Worm (Caenorhabditis elegans) whole organism, young adult: ENCODE results near the gene phyh-1.
"Not testable (repeated sequence)": the region's sequence is repeated elsewhere in the genome, so short reads cannot be mapped to it uniquely, and the experiment has no call there.

ENCODE experiments used
- B0261.1 ChIP-seq: sonication (generic microtip); optimal IDR thresholded peaks from 2 replicates; lab custom pipeline; 2016; ENCODE audit warnings: mild to moderate bottlenecking, missing genetic modification characterization, moderate library complexity, missing compliant biosample characterization
- D2030.7 ChIP-seq: fragments of 200-800 bp; sonication (Bioruptor generic); IDR thresholded peaks from 2 replicates; pipeline ENCODE4 v1.3.6; 2022; ENCODE audit warnings: missing genetic modification reagents, missing genetic modification characterization, missing compliant biosample characterization
- F23B12.7 ChIP-seq: sonication (generic microtip); optimal IDR thresholded peaks from 2 replicates; lab custom pipeline; 2017; ENCODE audit warnings: missing genetic modification characterization, mild to moderate bottlenecking, missing compliant biosample characterization, antibody characterized with exemption, moderate library complexity; ENCODE audit not compliant: insufficient read depth
- F49E8.2 ChIP-seq: sonication (generic microtip); optimal IDR thresholded peaks from 3 replicates; lab custom pipeline; 2017; ENCODE audit warnings: missing genetic modification characterization, mild to moderate bottlenecking, missing compliant biosample characterization, antibody characterized with exemption, moderate library complexity; ENCODE audit not compliant: insufficient read depth
- F57A8.1 ChIP-seq: fragments of 200-800 bp; sonication (Bioruptor generic); optimal IDR thresholded peaks from 2 replicates; lab custom pipeline; 2018; ENCODE audit warnings: mild to moderate bottlenecking, missing genetic modification characterization, moderate library complexity, missing compliant biosample characterization
- Y53G8AR.9 ChIP-seq: fragments of 200-800 bp; sonication (Bioruptor generic); conservative IDR thresholded peaks from 2 replicates; pipeline ENCODE4 v1.3.6; 2022; ENCODE audit warnings: missing genetic modification reagents, missing genetic modification characterization, missing compliant biosample characterization
- ZK185.1 ChIP-seq: sonication (generic microtip); optimal IDR thresholded peaks from 2 replicates; lab custom pipeline; 2016; ENCODE audit warnings: mild to moderate bottlenecking, missing genetic modification characterization, missing compliant biosample characterization; ENCODE audit not compliant: poor library complexity, severe bottlenecking
- athp-1 ChIP-seq: sonication (generic microtip); optimal IDR thresholded peaks from 2 replicates; lab custom pipeline; 2017; ENCODE audit warnings: mild to moderate bottlenecking, missing genetic modification characterization, missing compliant biosample characterization
- attf-3 ChIP-seq: fragments of 200-800 bp; sonication (Bioruptor generic); conservative IDR thresholded peaks from 2 replicates; pipeline ENCODE4 v1.3.6; 2022; ENCODE audit warnings: missing genetic modification reagents, missing genetic modification characterization, missing compliant biosample characterization
- attf-6 ChIP-seq: fragments of 200-800 bp; sonication (Bioruptor generic); IDR thresholded peaks from 2 replicates; pipeline ENCODE4 v1.3.6; 2022; ENCODE audit warnings: missing genetic modification reagents, missing genetic modification characterization, missing compliant biosample characterization
- ccch-3 ChIP-seq: fragments of 200-800 bp; sonication (Bioruptor generic); optimal IDR thresholded peaks from 2 replicates; lab custom pipeline; 2018; ENCODE audit warnings: mild to moderate bottlenecking, missing genetic modification characterization, missing compliant biosample characterization
- ceh-58 ChIP-seq: fragments of 200-800 bp; sonication (Bioruptor generic); IDR thresholded peaks from 2 replicates; pipeline ENCODE4 v1.3.6; 2022; ENCODE audit warnings: missing genetic modification characterization, missing compliant biosample characterization
- dox-1 ChIP-seq: fragments of 200-800 bp; sonication (Bioruptor generic); IDR thresholded peaks from 2 replicates; pipeline ENCODE4 v1.3.6; 2022; ENCODE audit warnings: missing genetic modification reagents, missing genetic modification characterization, missing compliant biosample characterization
- egrh-3 ChIP-seq: fragments of 200-800 bp; sonication (Bioruptor generic); IDR thresholded peaks from 2 replicates; pipeline ENCODE4 v1.3.6; 2022; ENCODE audit warnings: missing genetic modification reagents, missing genetic modification characterization, missing compliant biosample characterization
- ekl-4 ChIP-seq: fragments of 200-800 bp; sonication (Bioruptor generic); IDR thresholded peaks from 2 replicates; pipeline ENCODE4 v1.3.6; 2022; ENCODE audit warnings: missing genetic modification reagents, missing genetic modification characterization, missing compliant biosample characterization
- ets-4 ChIP-seq: fragments of 200-800 bp; sonication (Bioruptor generic); optimal IDR thresholded peaks from 2 replicates; lab custom pipeline; 2018; ENCODE audit warnings: mild to moderate bottlenecking, missing genetic modification characterization, missing compliant biosample characterization
- hlh-26 ChIP-seq: fragments of 200-800 bp; sonication (Bioruptor generic); conservative IDR thresholded peaks from 2 replicates; pipeline ENCODE4 v1.3.6; 2022; ENCODE audit warnings: missing genetic modification reagents, missing genetic modification characterization, missing compliant biosample characterization
- hmg-1.2 ChIP-seq: fragments of 200-800 bp; sonication (Bioruptor generic); IDR thresholded peaks from 2 replicates; pipeline ENCODE4 v1.3.6; 2022; ENCODE audit warnings: missing genetic modification reagents, missing genetic modification characterization, missing compliant biosample characterization
- hrde-1 ChIP-seq: sonication (generic microtip); optimal IDR thresholded peaks from 2 replicates; lab custom pipeline; 2016; ENCODE audit warnings: missing genetic modification characterization, mild to moderate bottlenecking, missing compliant biosample characterization, moderate library complexity, missing genotype, missing genetic modification reagents, borderline replicate concordance
- hsf-1 ChIP-seq: fragments of 200-800 bp; sonication (Bioruptor generic); IDR thresholded peaks from 2 replicates; pipeline ENCODE4 v1.3.6; 2022; ENCODE audit warnings: missing genetic modification reagents, missing genetic modification characterization, missing compliant biosample characterization
- lir-1 ChIP-seq: fragments of 200-800 bp; sonication (Bioruptor generic); conservative IDR thresholded peaks from 2 replicates; pipeline ENCODE4 v1.3.6; 2022; ENCODE audit warnings: missing genetic modification reagents, missing genetic modification characterization, missing compliant biosample characterization
- madf-6 ChIP-seq: fragments of 200-800 bp; sonication (Bioruptor generic); IDR thresholded peaks from 2 replicates; pipeline ENCODE4 v1.3.6; 2022; ENCODE audit warnings: missing genetic modification reagents, missing genetic modification characterization, missing compliant biosample characterization
- mcd-1 ChIP-seq: fragments of 200-800 bp; sonication (Bioruptor generic); IDR thresholded peaks from 2 replicates; pipeline ENCODE4 v1.3.6; 2022; ENCODE audit warnings: missing genetic modification reagents, missing genetic modification characterization, missing compliant biosample characterization
- mes-4 ChIP-seq: sonication (generic microtip); optimal IDR thresholded peaks from 2 replicates; lab custom pipeline; 2016; ENCODE audit warnings: missing genotype, missing genetic modification characterization, missing compliant biosample characterization
- mxl-1 ChIP-seq: sonication (generic microtip); optimal IDR thresholded peaks from 2 replicates; lab custom pipeline; 2016; ENCODE audit warnings: missing genetic modification characterization, missing compliant biosample characterization
- nhr-80 ChIP-seq: sonication (generic microtip); optimal IDR thresholded peaks from 2 replicates; lab custom pipeline; 2016; ENCODE audit warnings: missing genetic modification characterization, missing compliant biosample characterization
- nhr-90 ChIP-seq: sonication (generic microtip); optimal IDR thresholded peaks from 2 replicates; lab custom pipeline; 2016; ENCODE audit warnings: missing genotype, mild to moderate bottlenecking, missing genetic modification characterization, missing compliant biosample characterization
- pbrm-1 ChIP-seq: fragments of 200-800 bp; sonication (Bioruptor generic); IDR thresholded peaks from 2 replicates; pipeline ENCODE4 v1.3.6; 2022; ENCODE audit warnings: missing genetic modification reagents, missing genetic modification characterization, missing compliant biosample characterization
- rpc-1 ChIP-seq, 2 experiments: fragments of 150-350 bp in 1 of 2; sonication (generic microtip) in 1 of 2; optimal IDR thresholded peaks; 2 replicates each; lab custom pipeline; 2014 to 2018; ENCODE audit warnings: missing biosample characterization in 1 of 2, missing genetic modification characterization in 1 of 2, missing genetic modification reagents in 1 of 2, missing genotype in 1 of 2
- sdz-38 ChIP-seq: sonication (generic microtip); optimal IDR thresholded peaks from 2 replicates; lab custom pipeline; 2016; ENCODE audit warnings: missing genotype, missing genetic modification characterization, missing compliant biosample characterization
- sea-2 ChIP-seq: fragments of 200-800 bp; sonication (Bioruptor generic); IDR thresholded peaks from 2 replicates; pipeline ENCODE4 v1.3.6; 2022; ENCODE audit warnings: missing genetic modification characterization, missing compliant biosample characterization
- snpc-3.4 ChIP-seq: sonication (generic microtip); optimal IDR thresholded peaks from 2 replicates; lab custom pipeline; 2017; ENCODE audit warnings: missing genetic modification characterization, mild to moderate bottlenecking, missing compliant biosample characterization, antibody characterized with exemption, moderate library complexity, missing genotype, missing genetic modification reagents
- snpc-4 ChIP-seq, 5 experiments: fragments of 150-350 bp in 1 of 5; sonication (generic microtip) in 4 of 5; optimal IDR thresholded peaks; 2 replicates each; lab custom pipeline; 2014 to 2018; ENCODE audit warnings: missing genetic modification characterization in 5 of 5, missing biosample characterization in 3 of 5, antibody characterized with exemption in 2 of 5, mild to moderate bottlenecking in 2 of 5, missing compliant biosample characterization in 2 of 5, missing genotype in 2 of 5, moderate library complexity in 2 of 5, missing genetic modification reagents in 1 of 5
- sptf-2 ChIP-seq: fragments of 200-800 bp; sonication (Bioruptor generic); optimal IDR thresholded peaks from 2 replicates; lab custom pipeline; 2018; ENCODE audit warnings: mild to moderate bottlenecking, missing genetic modification characterization, missing compliant biosample characterization
- tbx-9 ChIP-seq: sonication (generic microtip); optimal IDR thresholded peaks from 2 replicates; lab custom pipeline; 2016; ENCODE audit warnings: borderline replicate concordance, missing genetic modification characterization, inconsistent platforms, missing compliant biosample characterization
- unc-62 ChIP-seq: fragments of 150-350 bp; optimal IDR thresholded peaks from 2 replicates; lab custom pipeline; 2014; ENCODE audit warnings: missing biosample characterization, missing genetic modification reagents, missing genetic modification characterization
- ztf-22 ChIP-seq: fragments of 200-800 bp; sonication (Bioruptor generic); optimal IDR thresholded peaks from 2 replicates; lab custom pipeline; 2018; ENCODE audit warnings: mild to moderate bottlenecking, missing genetic modification characterization, moderate library complexity, missing compliant biosample characterization

Gene phyh-1

DNA sequence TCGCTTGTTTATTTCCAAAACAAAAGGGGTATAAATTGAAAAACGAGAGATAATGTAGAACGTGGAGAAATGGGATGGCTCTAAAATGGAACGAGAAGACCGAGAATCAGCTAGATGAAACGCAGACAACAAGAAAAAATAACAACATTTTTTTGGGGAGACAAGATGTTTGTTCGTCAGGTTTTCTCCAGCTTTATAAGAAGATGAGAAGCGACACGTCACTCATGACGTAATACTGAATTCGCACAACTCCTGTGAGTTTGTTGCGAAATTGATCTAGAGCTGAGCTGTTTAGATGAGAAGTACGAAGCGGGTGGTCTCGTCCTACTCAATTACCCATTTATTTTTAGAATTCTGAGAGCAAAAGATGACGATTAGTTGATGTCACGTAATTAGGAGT lies 26.1 kb upstream of the phyh-1 start (continued):
- TF ChIP-seq mes-4 = no peak

DNA sequence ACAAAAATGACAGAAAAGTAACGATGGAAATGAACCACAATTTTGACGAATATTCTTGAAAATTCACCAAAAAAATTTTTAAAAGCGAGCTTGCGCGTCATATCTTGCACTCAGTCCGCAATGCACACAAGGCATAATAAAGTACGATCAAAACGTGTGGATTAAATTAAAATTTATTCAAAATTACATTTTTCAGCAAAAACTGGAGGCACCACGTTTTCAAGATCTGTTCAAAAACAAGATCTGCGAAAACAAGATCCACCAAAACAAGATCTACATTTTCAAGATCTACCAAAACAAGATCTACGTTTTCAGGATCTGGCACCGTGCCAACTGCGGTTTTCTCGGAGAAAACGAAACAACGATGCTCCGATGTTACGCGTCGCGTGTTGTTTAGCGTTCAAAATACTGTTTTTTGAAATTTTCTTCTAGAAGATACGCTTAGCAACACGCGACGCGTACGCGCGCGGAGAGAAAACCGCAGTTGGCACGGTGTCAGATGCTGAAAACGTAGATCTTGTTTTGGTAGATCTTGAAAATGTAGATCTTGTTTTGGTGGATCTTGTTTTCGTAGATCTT lies 25.4 kb upstream of the phyh-1 start:
- TF ChIP-seq hmg-1.2 (GFP tag; lab: Robert Waterston, UW) (peak; percentile 18; the same call in 1 of the 2 replicates), dox-1 (GFP tag; lab: Robert Waterston, UW) (peak; percentile 57), attf-3 (GFP tag; lab: Robert Waterston, UW) (peak; percentile 62), madf-6 (GFP tag; lab: Robert Waterston, UW) (peak; percentile 66), athp-1 (tag; lab: Kevin White, UChicago) (peak; percentile 3), hsf-1 (GFP tag; lab: Robert Waterston, UW) (peak; percentile 82), snpc-4 (tag; optimal IDR thresholded peaks at IDR 0.05; lab: Kevin White, UChicago) (peak in 1 of 4 experiments; percentile 59), D2030.7 (GFP tag; lab: Robert Waterston, UW) (peak; percentile 86)
- not testable (repeated sequence) for TF ChIP-seq snpc-4 (GFP tag; optimal IDR thresholded peaks at IDR 0.05; lab: Kevin White, UChicago)
- TF ChIP-seq, all 124 proteins: peak for 8; not testable (repeated sequence) for 116

DNA sequence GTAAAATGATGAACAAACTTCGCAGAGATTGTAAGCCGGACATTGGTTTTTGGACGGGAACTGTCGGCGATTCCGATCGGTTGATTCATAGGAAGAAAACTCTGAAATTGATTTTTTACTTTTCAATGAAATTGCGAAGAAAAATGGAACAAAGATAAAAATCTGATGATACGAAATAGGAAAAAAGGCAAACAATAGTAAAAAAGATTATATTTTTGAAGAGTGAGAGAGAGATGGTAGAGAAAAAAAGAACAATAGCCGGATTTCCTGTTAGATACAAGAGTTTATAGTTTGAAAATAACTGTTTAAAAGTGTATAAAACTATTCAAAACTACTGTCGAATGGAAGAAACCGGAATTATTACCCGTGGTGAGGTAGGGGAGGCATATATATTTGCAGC lies 24.9 kb upstream of the phyh-1 start, which contains the start of gene nra-1:
TSS of gene nra-1 (minus strand) at position 101 of the 400 bp plus-strand sequence.
- no peak for TF ChIP-seq F49E8.2
- no peak for TF ChIP-seq attf-6 (GFP tag; lab: Robert Waterston, UW)
- no peak for TF ChIP-seq snpc-4 (GFP tag; optimal IDR thresholded peaks at IDR 0.05; lab: Kevin White, UChicago)
- no peak for TF ChIP-seq snpc-4 (tag; optimal IDR thresholded peaks at IDR 0.05; lab: Kevin White, UChicago)
- TF ChIP-seq ccch-3 = no peak
- no peak for TF ChIP-seq ets-4 (GFP tag; lab: Kevin White, UChicago)
- no peak for TF ChIP-seq snpc-3.4 (tag; lab: Kevin White, UChicago)
- TF ChIP-seq mcd-1 (GFP tag; lab: Robert Waterston, UW) = no peak
- no peak for TF ChIP-seq B0261.1
- TF ChIP-seq hlh-26 (GFP tag; lab: Robert Waterston, UW) = no peak

DNA sequence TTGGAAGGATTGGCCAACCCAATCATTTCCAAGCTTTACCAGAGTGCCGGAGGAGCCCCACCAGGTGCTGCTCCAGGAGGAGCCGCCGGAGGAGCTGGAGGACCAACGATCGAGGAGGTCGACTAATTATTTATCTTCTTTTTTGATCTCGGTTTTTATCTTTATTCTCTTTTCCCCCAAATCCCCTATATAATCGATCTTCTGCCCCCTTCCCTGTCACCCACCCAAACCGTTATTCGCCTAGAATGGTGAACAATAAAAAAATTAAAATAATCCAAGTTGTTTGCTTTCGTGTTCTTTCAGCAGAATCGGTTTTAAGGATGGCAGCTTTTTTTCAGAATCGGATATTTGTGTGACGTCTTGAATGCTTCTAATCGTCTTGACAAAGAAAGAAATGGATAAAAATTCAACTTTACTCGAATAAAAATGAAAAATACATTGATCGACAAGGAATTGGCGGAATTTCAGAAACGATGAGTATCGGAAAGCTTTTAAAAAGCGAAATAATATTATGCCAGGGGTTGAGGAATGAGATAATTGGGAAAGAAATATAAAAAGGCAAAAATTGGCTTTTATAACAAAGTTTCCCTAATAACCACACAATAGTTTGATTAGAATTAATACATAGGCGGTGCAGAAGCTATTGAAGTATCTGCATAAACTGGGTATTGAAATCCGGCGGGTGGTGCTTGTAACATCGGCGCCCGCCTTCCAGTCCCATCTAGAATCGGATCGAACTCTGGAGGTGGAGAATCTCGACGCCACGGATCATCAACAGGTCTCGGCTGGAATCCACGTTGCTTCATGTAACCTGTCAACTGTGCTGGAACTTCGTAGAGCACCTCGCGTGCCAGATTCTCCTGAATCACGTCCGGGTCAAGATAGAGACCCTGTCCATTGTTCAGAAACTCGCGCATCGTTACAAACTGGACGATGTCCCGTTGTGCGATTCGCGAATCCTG lies 22.1 kb upstream of the phyh-1 start:
- TF ChIP-seq egrh-3 = peak; percentile 88
- TF ChIP-seq hrde-1 (tag; lab: Kevin White, UChicago) = peak; percentile 60
- TF ChIP-seq hmg-1.2 (GFP tag; lab: Robert Waterston, UW) = peak; percentile 59
- peak; percentile 89; the same call in 1 of the 2 replicates for TF ChIP-seq ceh-58 (GFP tag; lab: Robert Waterston, UW)
- peak; percentile 35 for TF ChIP-seq nhr-90 (tag; lab: Kevin White, UChicago)
- TF ChIP-seq mxl-1 = no peak
- TF ChIP-seq nhr-80 (tag; lab: Kevin White, UChicago) = peak; percentile 14
- no peak for TF ChIP-seq sptf-2 (GFP tag; lab: Kevin White, UChicago)
- no peak for TF ChIP-seq hlh-26 (GFP tag; lab: Robert Waterston, UW)
- TF ChIP-seq sdz-38 (tag; lab: Kevin White, UChicago) = no peak
- TF ChIP-seq rpc-1 (optimal IDR thresholded peaks at IDR 0.05; lab: Kevin White, UChicago) = no peak
- TF ChIP-seq rpc-1 (tag; optimal IDR thresholded peaks at IDR 0.05; lab: Kevin White, UChicago) = no peak
- TF ChIP-seq Y53G8AR.9 (GFP tag; lab: Robert Waterston, UW) = peak; percentile 97
- no peak for TF ChIP-seq sea-2 (GFP tag; lab: Robert Waterston, UW)
- peak; percentile 83 for TF ChIP-seq tbx-9
- no peak for TF ChIP-seq F57A8.1
- peak; percentile 63 for TF ChIP-seq mcd-1 (GFP tag; lab: Robert Waterston, UW)
- no peak for TF ChIP-seq attf-3 (GFP tag; lab: Robert Waterston, UW)
- TF ChIP-seq ekl-4 (GFP tag; lab: Robert Waterston, UW) = peak; percentile 89
- TF ChIP-seq dox-1 (GFP tag; lab: Robert Waterston, UW) = peak; percentile 82
- TF ChIP-seq pbrm-1 (GFP tag; lab: Robert Waterston, UW) = peak; percentile 79
- TF ChIP-seq ztf-22 = peak; percentile 80
- TF ChIP-seq F23B12.7 = peak; percentile 79
- TF ChIP-seq unc-62 = no peak
- TF ChIP-seq ZK185.1 (tag; lab: Kevin White, UChicago) = peak; percentile 67
- TF ChIP-seq lir-1 (GFP tag; lab: Robert Waterston, UW) = no peak; the same call in 1 of the 2 replicates
